Fruit fly (Drosophila melanogaster) whole organism, embryonic: ENCODE results near the gene Gss1.

Experiments
- Abd-B ChIP-seq: fragments of 200-800 bp; sonication (Bioruptor generic); optimal IDR thresholded peaks from 2 replicates; lab custom pipeline; 2018; ENCODE audit warnings: missing biosample characterization, mild to moderate bottlenecking, missing genetic modification characterization, moderate library complexity
- Blimp-1 ChIP-seq: fragments of 200-800 bp; sonication (Bioruptor generic); optimal IDR thresholded peaks from 3 replicates; lab custom pipeline; 2018; ENCODE audit warnings: missing biosample characterization, missing genetic modification characterization, mild to moderate bottlenecking, moderate library complexity, missing genetic modification reagents
- CG17612 ChIP-seq: fragments of 200-800 bp; sonication (Bioruptor generic); IDR thresholded peaks from 2 replicates; pipeline ENCODE4 v1.3.6; 2022; ENCODE audit warnings: missing biosample characterization, missing genetic modification characterization
- CG2116 ChIP-seq: fragments of 200-800 bp; sonication (Bioruptor generic); optimal IDR thresholded peaks from 3 replicates; lab custom pipeline; 2018; ENCODE audit warnings: missing biosample characterization, mild to moderate bottlenecking, missing genetic modification characterization
- CG4617 ChIP-seq: fragments of 200-800 bp; sonication (Bioruptor generic); optimal IDR thresholded peaks from 3 replicates; lab custom pipeline; 2016; ENCODE audit warnings: missing biosample characterization, missing genetic modification characterization, borderline replicate concordance
- CG6254 ChIP-seq: fragments of 200-800 bp; sonication (Bioruptor generic); optimal IDR thresholded peaks from 3 replicates; lab custom pipeline; 2017; ENCODE audit warnings: mild to moderate bottlenecking, missing biosample characterization, missing genetic modification reagents, missing genetic modification characterization
- CG8359 ChIP-seq: fragments of 200-800 bp; sonication (Bioruptor generic); optimal IDR thresholded peaks from 2 replicates; lab custom pipeline; 2017; ENCODE audit warnings: missing biosample characterization, mild to moderate bottlenecking, missing genetic modification characterization, borderline replicate concordance
- ap ChIP-seq: fragments of 200-800 bp; sonication (Bioruptor generic); IDR thresholded peaks from 2 replicates; pipeline ENCODE4 v1.3.6; 2022; ENCODE audit warnings: missing biosample characterization, missing genetic modification characterization
- ato ChIP-seq: fragments of 200-800 bp; sonication (Bioruptor generic); IDR thresholded peaks from 2 replicates; pipeline ENCODE4 v1.3.6; 2022; ENCODE audit warnings: missing biosample characterization, missing genetic modification characterization; ENCODE audit not compliant: partially characterized antibody
- insv ChIP-seq, 2 experiments: fragments of 200-800 bp; sonication (Bioruptor generic); optimal IDR thresholded peaks; 3 replicates each; lab custom pipeline; 2016 to 2018; ENCODE audit warnings: missing biosample characterization in 2 of 2, missing genetic modification characterization in 2 of 2
- mld ChIP-seq: fragments of 200-800 bp; sonication (Bioruptor generic); IDR thresholded peaks from 3 replicates; pipeline ENCODE4 v1.3.6; 2022; ENCODE audit warnings: missing biosample characterization, missing genetic modification characterization; ENCODE audit not compliant: partially characterized antibody
- repo ChIP-seq: fragments of 200-800 bp; sonication (Bioruptor generic); optimal IDR thresholded peaks from 2 replicates; lab custom pipeline; 2016; ENCODE audit warnings: missing biosample characterization, missing genetic modification characterization
- twi ChIP-seq: fragments of 200-800 bp; optimal IDR thresholded peaks from 2 replicates; lab custom pipeline; 2019; ENCODE audit warnings: missing biosample characterization, mild to moderate bottlenecking, missing genetic modification characterization, moderate library complexity
- tx ChIP-seq: fragments of 200-800 bp; sonication (Bioruptor generic); optimal IDR thresholded peaks from 2 replicates; lab custom pipeline; 2016; ENCODE audit warnings: missing biosample characterization, missing genetic modification characterization

- TF ChIP-seq CG8359 (GFP tag; lab: Kevin White, UChicago) (no peak), repo (GFP tag; lab: Kevin White, UChicago) (no peak), CG6254 (no peak), twi (no peak), insv (GFP tag; optimal IDR thresholded peaks at IDR 0.05; lab: Kevin White, UChicago) (no peak), CG17612 (GFP tag; lab: Robert Waterston, UW) (no peak), Blimp-1 (no peak), mld (GFP tag; lab: Robert Waterston, UW) (no peak), tx (GFP tag; lab: Kevin White, UChicago) (no peak), ato (GFP tag; lab: Robert Waterston, UW) (no peak), ap (GFP tag; lab: Robert Waterston, UW) (no peak), CG2116 (GFP tag; lab: Kevin White, UChicago) (no peak), Abd-B (GFP tag; lab: Kevin White, UChicago) (no peak), CG4617 (GFP tag; lab: Kevin White, UChicago) (no peak)
Observed at dm6 chrX:17885295-17885694, 4.1 kb upstream of the Gss1 start.
